Worm (Caenorhabditis elegans) whole organism, late embryonic: ENCODE data around the gene hsp-16.2.

Source experiments
- ama-1 ChIP-seq: fragments of 150-350 bp; optimal IDR thresholded peaks from 2 replicates; lab custom pipeline; 2014
- ceh-34 ChIP-seq: sonication (generic microtip); optimal IDR thresholded peaks from 2 replicates; lab custom pipeline; 2016; ENCODE audit warnings: mild to moderate bottlenecking, missing genetic modification characterization, missing compliant biosample characterization
- ceh-45 ChIP-seq: fragments of 200-800 bp; sonication (Bioruptor generic); IDR thresholded peaks from 2 replicates; pipeline ENCODE4 v1.3.6; 2022; ENCODE audit warnings: missing genetic modification reagents, missing genetic modification characterization, missing compliant biosample characterization
- dmd-4 ChIP-seq: sonication (generic microtip); optimal IDR thresholded peaks from 2 replicates; lab custom pipeline; 2016; ENCODE audit warnings: borderline replicate concordance, missing genetic modification characterization, missing compliant biosample characterization
- dve-1 ChIP-seq: sonication (generic microtip); optimal IDR thresholded peaks from 2 replicates; lab custom pipeline; 2017; ENCODE audit warnings: antibody characterized with exemption, mild to moderate bottlenecking, missing genetic modification characterization, missing compliant biosample characterization
- ets-4 ChIP-seq: sonication (generic microtip); optimal IDR thresholded peaks from 2 replicates; lab custom pipeline; 2016; ENCODE audit warnings: missing genetic modification characterization, missing compliant biosample characterization
- eyg-1 ChIP-seq: sonication (generic microtip); optimal IDR thresholded peaks from 2 replicates; lab custom pipeline; 2016; ENCODE audit warnings: missing genotype, missing genetic modification characterization, missing compliant biosample characterization
- fkh-10 ChIP-seq: fragments of 150-350 bp; optimal IDR thresholded peaks from 2 replicates; lab custom pipeline; 2014; ENCODE audit warnings: missing biosample characterization, missing genetic modification reagents, missing genetic modification characterization
- fkh-6 ChIP-seq: sonication (generic microtip); optimal IDR thresholded peaks from 2 replicates; lab custom pipeline; 2016; ENCODE audit warnings: missing genetic modification characterization, missing compliant biosample characterization
- hlh-6 ChIP-seq: sonication (generic microtip); optimal IDR thresholded peaks from 2 replicates; lab custom pipeline; 2016; ENCODE audit warnings: missing genotype, missing genetic modification characterization, missing compliant biosample characterization
- nfya-1 ChIP-seq: sonication (generic microtip); optimal IDR thresholded peaks from 2 replicates; lab custom pipeline; 2017; ENCODE audit warnings: missing genetic modification characterization, mild to moderate bottlenecking, missing compliant biosample characterization, antibody characterized with exemption, moderate library complexity
- nhr-11 ChIP-seq: fragments of 150-350 bp; optimal IDR thresholded peaks from 2 replicates; lab custom pipeline; 2014; ENCODE audit warnings: missing biosample characterization, missing genetic modification characterization
- zip-5 ChIP-seq: sonication (generic microtip); optimal IDR thresholded peaks from 2 replicates; lab custom pipeline; 2016; ENCODE audit warnings: missing genetic modification characterization, missing compliant biosample characterization

- TF ChIP-seq hlh-6 (no peak), fkh-10 (GFP tag; lab: Kevin White, UChicago) (no peak), nhr-11 (no peak), ceh-45 (GFP tag; lab: Robert Waterston, UW) (no peak), nfya-1 (no peak), ama-1 (lab: Kevin White, UChicago) (no peak), zip-5 (tag; lab: Kevin White, UChicago) (no peak), dmd-4 (tag; lab: Kevin White, UChicago) (no peak), ceh-34 (tag; lab: Kevin White, UChicago) (no peak), ets-4 (tag; lab: Kevin White, UChicago) (no peak), dve-1 (no peak), fkh-6 (no peak), eyg-1 (tag; lab: Kevin White, UChicago) (no peak)
Observed at ce11 chrV:1756099-1756498, 48.7 kb downstream of the hsp-16.2 start.
